Worm (Caenorhabditis elegans) whole organism, young adult: ENCODE data around the gene mec-4.

Experiments used
- T07F8.4 ChIP-seq: sonication (generic microtip); optimal IDR thresholded peaks from 2 replicates; lab custom pipeline; 2016; ENCODE audit warnings: mild to moderate bottlenecking, missing genetic modification characterization, moderate library complexity, missing compliant biosample characterization
- ccch-3 ChIP-seq: fragments of 200-800 bp; sonication (Bioruptor generic); optimal IDR thresholded peaks from 2 replicates; lab custom pipeline; 2018; ENCODE audit warnings: mild to moderate bottlenecking, missing genetic modification characterization, missing compliant biosample characterization
- ceh-40 ChIP-seq: fragments of 200-800 bp; sonication (Bioruptor generic); IDR thresholded peaks from 2 replicates; pipeline ENCODE4 v1.3.6; 2022; ENCODE audit warnings: missing genetic modification characterization, missing compliant biosample characterization
- ets-4 ChIP-seq: fragments of 200-800 bp; sonication (Bioruptor generic); optimal IDR thresholded peaks from 2 replicates; lab custom pipeline; 2018; ENCODE audit warnings: mild to moderate bottlenecking, missing genetic modification characterization, missing compliant biosample characterization
- let-526 ChIP-seq: fragments of 200-800 bp; sonication (Bioruptor generic); IDR thresholded peaks from 2 replicates; pipeline ENCODE4 v1.3.6; 2022; ENCODE audit warnings: missing genetic modification reagents, missing genetic modification characterization, missing compliant biosample characterization
- nfya-1 ChIP-seq: sonication (generic microtip); optimal IDR thresholded peaks from 2 replicates; lab custom pipeline; 2017; ENCODE audit warnings: antibody characterized with exemption, missing compliant biosample characterization, missing genetic modification characterization, borderline replicate concordance; ENCODE audit not compliant: insufficient read depth
- pbrm-1 ChIP-seq: fragments of 200-800 bp; sonication (Bioruptor generic); IDR thresholded peaks from 2 replicates; pipeline ENCODE4 v1.3.6; 2022; ENCODE audit warnings: missing genetic modification reagents, missing genetic modification characterization, missing compliant biosample characterization
- rec-8 ChIP-seq, 2 experiments: sonication (generic microtip); optimal IDR thresholded peaks; 2 replicates each; lab custom pipeline; 2016; ENCODE audit warnings: mild to moderate bottlenecking in 2 of 2, missing genetic modification characterization in 2 of 2, missing genetic modification reagents in 2 of 2, missing genotype in 2 of 2, missing biosample characterization in 1 of 2, missing compliant biosample characterization in 1 of 2, moderate library complexity in 1 of 2
- sea-2 ChIP-seq: fragments of 200-800 bp; sonication (Bioruptor generic); IDR thresholded peaks from 2 replicates; pipeline ENCODE4 v1.3.6; 2022; ENCODE audit warnings: missing genetic modification characterization, missing compliant biosample characterization
- tlf-1 ChIP-seq: fragments of 200-800 bp; sonication (Bioruptor generic); optimal IDR thresholded peaks from 2 replicates; lab custom pipeline; 2018; ENCODE audit warnings: mild to moderate bottlenecking, missing genetic modification characterization, missing compliant biosample characterization

- TF ChIP-seq nfya-1 = no peak
- TF ChIP-seq tlf-1 (GFP tag; lab: Kevin White, UChicago) = no peak
- no peak for TF ChIP-seq sea-2 (GFP tag; lab: Robert Waterston, UW)
- no peak for TF ChIP-seq ccch-3 (GFP tag; lab: Kevin White, UChicago)
- no peak for TF ChIP-seq let-526 (GFP tag; lab: Robert Waterston, UW)
- TF ChIP-seq ceh-40 = no peak
- TF ChIP-seq rec-8 (tag; optimal IDR thresholded peaks at IDR 0.05; lab: Kevin White, UChicago) = no peak
- TF ChIP-seq T07F8.4 = no peak
- TF ChIP-seq pbrm-1 (GFP tag; lab: Robert Waterston, UW) = no peak
- peak; percentile 32 for TF ChIP-seq ets-4 (GFP tag; lab: Kevin White, UChicago)
Observed at ce11 chrX:16813148-16813547, 6.2 kb upstream of the mec-4 start.
